Fruit fly (Drosophila melanogaster): ENCODE measurements around the gene CG43610.

DNA sequence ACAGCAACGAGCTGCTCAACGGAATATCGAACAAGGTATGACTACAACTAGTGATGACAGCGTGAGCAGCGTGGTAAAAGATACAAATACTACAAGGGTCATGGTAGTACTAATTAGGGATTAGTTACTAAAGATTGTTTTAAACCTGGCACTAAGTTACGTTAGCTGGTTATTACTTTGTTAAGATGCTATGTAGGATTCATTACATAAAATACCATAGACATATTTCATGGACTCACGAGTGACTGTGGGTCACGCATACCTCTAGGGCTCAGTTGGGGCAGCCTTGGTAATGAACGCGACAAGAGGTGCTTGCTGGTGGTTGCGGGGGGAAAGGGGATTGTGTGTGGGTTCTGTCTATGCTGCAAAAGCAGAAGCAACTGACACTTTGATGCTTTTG lies 24.1 kb upstream of the CG43610 start:
- TF ChIP-seq CG8478 (optimal IDR thresholded peaks at IDR 0.05): no peak
- TF ChIP-seq psq (optimal IDR thresholded peaks at IDR 0.05): no peak
